Worm (Caenorhabditis elegans) whole organism, L1 larva: ENCODE results near the gene C13C4.7.
"Not testable (repeated sequence)": the region's sequence is repeated elsewhere in the genome, so short reads cannot be mapped to it uniquely, and the experiment has no call there.

Experiments
- aly-2 ChIP-seq: fragments of 150-350 bp; optimal IDR thresholded peaks from 2 replicates; lab custom pipeline; 2014; ENCODE audit warnings: missing biosample characterization, missing genetic modification characterization
- dpl-1 ChIP-seq, 3 experiments: fragments of 150-350 bp in 2 of 3; sonication (generic microtip) in 1 of 3; optimal IDR thresholded peaks; 2 replicates each; lab custom pipeline; 2014 to 2017; ENCODE audit warnings: missing biosample characterization in 3 of 3, missing genetic modification characterization in 3 of 3, missing genetic modification reagents in 3 of 3
- fkh-4 ChIP-seq: sonication (generic microtip); optimal IDR thresholded peaks from 2 replicates; lab custom pipeline; 2016; ENCODE audit warnings: missing compliant biosample characterization, missing genetic modification characterization, borderline replicate concordance
- fkh-8 ChIP-seq: sonication (generic microtip); optimal IDR thresholded peaks from 2 replicates; lab custom pipeline; 2016; ENCODE audit warnings: mild to moderate bottlenecking, missing genetic modification characterization, missing compliant biosample characterization
- lsy-2 ChIP-seq, 2 experiments: fragments of 150-350 bp; optimal IDR thresholded peaks; 2 replicates each; lab custom pipeline; 2014; ENCODE audit warnings: missing biosample characterization in 2 of 2, missing genetic modification characterization in 2 of 2
- mdl-1 ChIP-seq, 2 experiments: fragments of 150-350 bp; optimal IDR thresholded peaks; 2 replicates each; lab custom pipeline; 2014 to 2017; ENCODE audit warnings: missing biosample characterization in 2 of 2, missing genetic modification characterization in 2 of 2, inconsistent platforms in 1 of 2
- nhr-20 ChIP-seq: sonication (generic microtip); optimal IDR thresholded peaks from 2 replicates; lab custom pipeline; 2016; ENCODE audit warnings: mild to moderate bottlenecking, missing genetic modification characterization, missing compliant biosample characterization
- tbx-2 ChIP-seq: sonication (generic microtip); optimal IDR thresholded peaks from 2 replicates; lab custom pipeline; 2016; ENCODE audit warnings: missing genetic modification characterization, missing compliant biosample characterization

- TF ChIP-seq nhr-20; fkh-8; dpl-1 (GFP tag; optimal IDR thresholded peaks at IDR 0.05; lab: Kevin White, UChicago); lsy-2 (tag; optimal IDR thresholded peaks at IDR 0.05; lab: Kevin White, UChicago); mdl-1 (tag; optimal IDR thresholded peaks at IDR 0.05; lab: Kevin White, UChicago); aly-2; tbx-2 (tag; lab: Kevin White, UChicago); fkh-4: not testable (repeated sequence)
Observed at ce11 chrV:12131157-12131556, 10.9 kb upstream of the C13C4.7 start, which contains the start of gene enpp-1.
